Worm (Caenorhabditis elegans): ENCODE data around the gene elof-1.
A peak's percentile ranks its signal among the peaks of the same experiment; 100 is the strongest.

The elof-1 gene

ce11 chrII:14390036-14390763, 40.7 kb downstream of the elof-1 start, which contains the start of the genes kbp-3 and nurf-1 (continued):
- no peak for TF ChIP-seq lin-39 (tag; optimal IDR thresholded peaks at IDR 0.05)
- TF ChIP-seq daf-19 (GFP tag; conservative IDR thresholded peaks at IDR 0.05): no peak
- TF ChIP-seq attf-4 (tag; optimal IDR thresholded peaks at IDR 0.05): no peak
- no peak for TF ChIP-seq lim-7 (GFP tag; IDR thresholded peaks at IDR 0.05)
- no peak for TF ChIP-seq R02D3.7 (tag; optimal IDR thresholded peaks at IDR 0.05)
- no peak for TF ChIP-seq dmd-8 (GFP tag; IDR thresholded peaks at IDR 0.05)
- TF ChIP-seq lin-1 (GFP tag; IDR thresholded peaks at IDR 0.05): no peak
- no peak for TF ChIP-seq spr-3 (GFP tag; optimal IDR thresholded peaks at IDR 0.05)
- no peak for TF ChIP-seq ceh-44 (GFP tag; IDR thresholded peaks at IDR 0.05)
- TF ChIP-seq aly-2 (tag; optimal IDR thresholded peaks at IDR 0.05): no peak
- TF ChIP-seq F49E8.2 (tag; optimal IDR thresholded peaks at IDR 0.05; ENCODE audit: borderline replicate concordance): no peak
- TF ChIP-seq zfp-3 (GFP tag; conservative IDR thresholded peaks at IDR 0.05): no peak
- TF ChIP-seq saeg-2 (GFP tag; IDR thresholded peaks at IDR 0.05): no peak
- peak; percentile 29 for TF ChIP-seq dve-1 (tag; optimal IDR thresholded peaks at IDR 0.05; ENCODE audit: insufficient read depth)
- TF ChIP-seq hif-1 (tag; optimal IDR thresholded peaks at IDR 0.05): peak in 1 of 2 experiments; percentile 41
- no peak for TF ChIP-seq ceh-62 (tag; optimal IDR thresholded peaks at IDR 0.05)
- no peak for TF ChIP-seq tag-97 (GFP tag; IDR thresholded peaks at IDR 0.05)
- no peak for TF ChIP-seq nhr-28 (tag; optimal IDR thresholded peaks at IDR 0.05)
- TF ChIP-seq jun-1 (tag; optimal IDR thresholded peaks at IDR 0.05): no peak
- TF ChIP-seq ceh-82 (tag; optimal IDR thresholded peaks at IDR 0.05): no peak
- TF ChIP-seq D1046.2 (GFP tag; IDR thresholded peaks at IDR 0.05): no peak
- no peak for TF ChIP-seq nhr-41 (GFP tag; IDR thresholded peaks at IDR 0.05)
- TF ChIP-seq dmd-6 (GFP tag; IDR thresholded peaks at IDR 0.05): no peak; the same call in 1 of the 2 replicates
- TF ChIP-seq daf-8 (GFP tag; IDR thresholded peaks at IDR 0.05): no peak
- no peak for TF ChIP-seq daf-16 (GFP tag; optimal IDR thresholded peaks at IDR 0.05)
- TF ChIP-seq daf-16 (tag; optimal IDR thresholded peaks at IDR 0.05): peak; percentile 31
- TF ChIP-seq F10B5.3 (tag; optimal IDR thresholded peaks at IDR 0.05): no peak
- TF ChIP-seq mes-2 (tag; optimal IDR thresholded peaks at IDR 0.05; ENCODE audit: poor library complexity, severe bottlenecking): peak; percentile 95
- TF ChIP-seq mep-1 (tag; optimal IDR thresholded peaks at IDR 0.05): peak; percentile 59
- TF ChIP-seq hmg-1.1 (GFP tag; IDR thresholded peaks at IDR 0.05): peak; percentile 44; the same call in 1 of the 2 replicates
- no peak for TF ChIP-seq nhr-111 (GFP tag; optimal IDR thresholded peaks at IDR 0.05)
- TF ChIP-seq ces-1 (GFP tag; optimal IDR thresholded peaks at IDR 0.05): no peak
- no peak for TF ChIP-seq T20F7.1 (GFP tag; optimal IDR thresholded peaks at IDR 0.05)
- TF ChIP-seq rbr-2 (tag; optimal IDR thresholded peaks at IDR 0.05): peak; percentile 33
- TF ChIP-seq nhr-42 (GFP tag; IDR thresholded peaks at IDR 0.05): no peak
- TF ChIP-seq set-16 (GFP tag; IDR thresholded peaks at IDR 0.05): no peak
- peak; percentile 94 for TF ChIP-seq aha-1 (tag)
- peak in 1 of 2 experiments; percentile 2 for TF ChIP-seq unc-62 (GFP tag; optimal IDR thresholded peaks at IDR 0.05 in 1 of 2)
- TF ChIP-seq unc-62 (tag; optimal IDR thresholded peaks at IDR 0.05): no peak
- TF ChIP-seq hlh-11 (tag; optimal IDR thresholded peaks at IDR 0.05): no peak
- no peak for TF ChIP-seq Y105C5A.15 (GFP tag; IDR thresholded peaks at IDR 0.05)
- TF ChIP-seq Y75B8A.6 (GFP tag; IDR thresholded peaks at IDR 0.05): no peak

ce11 chrII:14393766-14394165, 44.2 kb downstream of the elof-1 start:
- TF ChIP-seq nhr-6 (tag; optimal IDR thresholded peaks at IDR 0.05) (no peak), saeg-2 (GFP tag; IDR thresholded peaks at IDR 0.05) (no peak), aha-1 (tag) (peak; percentile 94), tag-97 (GFP tag; IDR thresholded peaks at IDR 0.05) (no peak), fkh-10 (GFP tag; optimal IDR thresholded peaks at IDR 0.05) (no peak)

Data from whole organism, L4 larva.